Worm (Caenorhabditis elegans): ENCODE measurements around the gene nprl-2.

nprl-2 gene

DNA sequence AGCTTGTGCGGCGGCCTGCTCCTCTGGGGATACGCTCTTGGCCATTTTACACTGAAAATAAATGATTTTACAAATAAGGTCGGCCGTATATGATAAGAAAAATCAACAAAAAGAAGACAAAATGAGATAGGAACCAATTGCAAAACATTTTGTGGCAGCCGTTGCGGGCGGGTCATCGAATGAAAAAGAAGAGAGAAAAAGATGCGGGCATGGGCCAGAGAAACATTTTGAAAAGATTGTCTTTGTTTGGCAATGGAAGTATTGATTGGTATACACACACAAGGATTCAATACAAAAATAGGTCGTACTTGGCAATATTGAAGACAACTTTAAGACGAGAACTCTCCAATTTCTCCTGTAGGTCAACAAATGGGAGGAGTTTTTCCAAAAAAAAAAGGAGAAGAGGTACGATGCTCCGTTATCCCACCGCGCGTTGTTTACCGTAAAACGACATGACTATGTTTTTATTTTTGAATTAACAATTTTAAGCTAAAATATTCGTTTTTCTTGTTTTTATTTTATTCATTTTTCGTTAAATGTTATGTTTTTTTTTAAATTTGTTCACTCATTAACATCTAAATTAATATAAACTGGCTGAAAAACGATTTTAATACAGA lies 43.9 kb upstream of the nprl-2 start, which contains the start of the genes plc-4 and R05G6.4 (continued):
- no peak for TF ChIP-seq ceh-88 (GFP tag; IDR thresholded peaks at IDR 0.05)
- TF ChIP-seq nhr-85 (tag) = peak; percentile 68
- no peak for TF ChIP-seq unc-86 (tag; optimal IDR thresholded peaks at IDR 0.05)
- TF ChIP-seq lin-13 (GFP tag; optimal IDR thresholded peaks at IDR 0.05) = no peak
- TF ChIP-seq unc-98 (GFP tag; IDR thresholded peaks at IDR 0.05) = no peak
- peak; percentile 70 for TF ChIP-seq nhr-71 (tag; optimal IDR thresholded peaks at IDR 0.05)
- TF ChIP-seq mep-1 (tag; optimal IDR thresholded peaks at IDR 0.05) = peak; percentile 57
- peak; percentile 37 to 59 (median 55) for TF ChIP-seq dpl-1 (GFP tag; optimal IDR thresholded peaks at IDR 0.05)
- TF ChIP-seq unc-130 (tag; optimal IDR thresholded peaks at IDR 0.05) = no peak
- TF ChIP-seq lir-3 (tag; optimal IDR thresholded peaks at IDR 0.05; ENCODE audit: poor library complexity) = no peak
- TF ChIP-seq pag-3 (tag; optimal IDR thresholded peaks at IDR 0.05; ENCODE audit: borderline replicate concordance, insufficient read depth) = no peak
- peak; percentile 13; the same call in 1 of the 2 replicates for TF ChIP-seq nhr-19 (GFP tag; conservative IDR thresholded peaks at IDR 0.05)
- no peak for TF ChIP-seq nhr-11 (tag; optimal IDR thresholded peaks at IDR 0.05)
- no peak for TF ChIP-seq hlh-17 (GFP tag; optimal IDR thresholded peaks at IDR 0.05; ENCODE audit: borderline replicate concordance)
- TF ChIP-seq nhr-20 (tag; optimal IDR thresholded peaks at IDR 0.05) = peak; percentile 52
- TF ChIP-seq isw-1 (GFP tag; IDR thresholded peaks at IDR 0.05) = no peak
- TF ChIP-seq vab-15 (tag; optimal IDR thresholded peaks at IDR 0.05) = no peak
- TF ChIP-seq tlp-1 (tag; optimal IDR thresholded peaks at IDR 0.05) = no peak
- no peak for TF ChIP-seq irx-1 (tag; optimal IDR thresholded peaks at IDR 0.05)
- TF ChIP-seq egl-13 (tag; optimal IDR thresholded peaks at IDR 0.05) = no peak
- TF ChIP-seq Y116A8C.19 (tag; optimal IDR thresholded peaks at IDR 0.05; ENCODE audit: borderline replicate concordance) = no peak
- TF ChIP-seq elt-2 (tag; optimal IDR thresholded peaks at IDR 0.05) = no peak
- no peak for TF ChIP-seq alr-1 (tag; optimal IDR thresholded peaks at IDR 0.05; ENCODE audit: borderline replicate concordance)
- peak; percentile 53 to 68 for TF ChIP-seq lsy-2 (tag; optimal IDR thresholded peaks at IDR 0.05)
- TF ChIP-seq aly-2 (tag; optimal IDR thresholded peaks at IDR 0.05) = no peak
- peak; percentile 20 for TF ChIP-seq dsc-1 (tag; optimal IDR thresholded peaks at IDR 0.05)
- no peak for TF ChIP-seq fkh-10 (GFP tag; optimal IDR thresholded peaks at IDR 0.05)
- TF ChIP-seq hlh-4 (tag; optimal IDR thresholded peaks at IDR 0.05) = no peak
- TF ChIP-seq ztf-11 (tag; optimal IDR thresholded peaks at IDR 0.05) = no peak
- TF ChIP-seq ets-5 (GFP tag; IDR thresholded peaks at IDR 0.05) = no peak
- no peak for TF ChIP-seq aha-1 (tag; optimal IDR thresholded peaks at IDR 0.05)
- TF ChIP-seq fos-1 (tag; optimal IDR thresholded peaks at IDR 0.05) = no peak
- peak; percentile 16 for TF ChIP-seq nhr-77 (tag; optimal IDR thresholded peaks at IDR 0.05)
- no peak for TF ChIP-seq ztf-4 (tag; optimal IDR thresholded peaks at IDR 0.05)
- TF ChIP-seq ceh-8 (GFP tag; optimal IDR thresholded peaks at IDR 0.05) = no peak
- no peak for TF ChIP-seq nhr-12 (tag; optimal IDR thresholded peaks at IDR 0.05)
- TF ChIP-seq ceh-63 (GFP tag; optimal IDR thresholded peaks at IDR 0.05) = no peak
- peak; percentile 60 for TF ChIP-seq C16A3.4 (tag; optimal IDR thresholded peaks at IDR 0.05)
- peak; percentile 56 for TF ChIP-seq snu-23 (GFP tag; optimal IDR thresholded peaks at IDR 0.05)
- no peak for TF ChIP-seq hpl-2 (GFP tag; optimal IDR thresholded peaks at IDR 0.05)
- no peak for TF ChIP-seq unc-30 (tag; optimal IDR thresholded peaks at IDR 0.05)
- TF ChIP-seq fkh-8 (tag; optimal IDR thresholded peaks at IDR 0.05) = no peak
- TF ChIP-seq lin-14 (GFP tag; optimal IDR thresholded peaks at IDR 0.05) = peak; percentile 48
- peak; percentile 29 to 63 for TF ChIP-seq efl-1 (optimal IDR thresholded peaks at IDR 0.05)
- peak; percentile 44 to 55 for TF ChIP-seq efl-1 (GFP tag; optimal IDR thresholded peaks at IDR 0.05 in 1 of 2)
- no peak for TF ChIP-seq lin-15B (tag; optimal IDR thresholded peaks at IDR 0.05)
- no peak for TF ChIP-seq sox-4 (tag; optimal IDR thresholded peaks at IDR 0.05)
- no peak for TF ChIP-seq grh-1 (GFP tag; IDR thresholded peaks at IDR 0.05)
- TF ChIP-seq swsn-7 (tag; optimal IDR thresholded peaks at IDR 0.05) = peak; percentile 42
- TF ChIP-seq nhr-76 (tag; optimal IDR thresholded peaks at IDR 0.05) = no peak
- no peak for TF ChIP-seq ama-1 (optimal IDR thresholded peaks at IDR 0.05)
